Worm (Caenorhabditis elegans) whole organism, mixed stage, embryonic: Measurements from ENCODE around the gene R05H5.4.

Source experiments
- M03D4.4 ChIP-seq: sonication (generic microtip); optimal IDR thresholded peaks from 2 replicates; lab custom pipeline; 2017; ENCODE audit warnings: mild to moderate bottlenecking, missing genetic modification characterization, missing compliant biosample characterization
- bed-3 ChIP-seq: fragments of 200-800 bp; sonication (Bioruptor generic); optimal IDR thresholded peaks from 3 replicates; lab custom pipeline; 2018; ENCODE audit warnings: mild to moderate bottlenecking, missing genetic modification characterization, moderate library complexity, missing compliant biosample characterization
- blmp-1 ChIP-seq: fragments of 150-350 bp; optimal IDR thresholded peaks from 2 replicates; lab custom pipeline; 2014; ENCODE audit warnings: missing biosample characterization, missing genetic modification characterization
- ceh-39 ChIP-seq: fragments of 150-350 bp; optimal IDR thresholded peaks from 2 replicates; lab custom pipeline; 2014; ENCODE audit warnings: missing biosample characterization, missing genetic modification characterization
- ceh-43 ChIP-seq: fragments of 200-800 bp; sonication (Bioruptor generic); optimal IDR thresholded peaks from 2 replicates; lab custom pipeline; 2018; ENCODE audit warnings: mild to moderate bottlenecking, missing genetic modification characterization, moderate library complexity, missing compliant biosample characterization
- ceh-83 ChIP-seq: fragments of 200-800 bp; sonication (Bioruptor generic); optimal IDR thresholded peaks from 2 replicates; lab custom pipeline; 2018; ENCODE audit warnings: mild to moderate bottlenecking, missing genetic modification characterization, missing compliant biosample characterization
- ces-1 ChIP-seq: fragments of 150-350 bp; optimal IDR thresholded peaks from 2 replicates; lab custom pipeline; 2014; ENCODE audit warnings: missing biosample characterization, missing genetic modification reagents, missing genetic modification characterization
- cnd-1 ChIP-seq: fragments of 200-800 bp; sonication (Bioruptor generic); optimal IDR thresholded peaks from 2 replicates; lab custom pipeline; 2018; ENCODE audit warnings: mild to moderate bottlenecking, missing genetic modification characterization, missing compliant biosample characterization
- drap-1 ChIP-seq: fragments of 200-800 bp; sonication (Bioruptor generic); optimal IDR thresholded peaks from 3 replicates; lab custom pipeline; 2018; ENCODE audit warnings: mild to moderate bottlenecking, missing genetic modification characterization, missing compliant biosample characterization
- elt-1 ChIP-seq: sonication (generic microtip); optimal IDR thresholded peaks from 2 replicates; lab custom pipeline; 2017; ENCODE audit warnings: missing genetic modification characterization, mild to moderate bottlenecking, missing compliant biosample characterization, antibody characterized with exemption, moderate library complexity, borderline replicate concordance; ENCODE audit not compliant: insufficient read depth
- elt-3 ChIP-seq: fragments of 150-350 bp; optimal IDR thresholded peaks from 2 replicates; lab custom pipeline; 2014; ENCODE audit warnings: missing biosample characterization, missing genetic modification characterization
- flh-1 ChIP-seq: fragments of 200-800 bp; sonication (Bioruptor generic); optimal IDR thresholded peaks from 2 replicates; lab custom pipeline; 2018; ENCODE audit warnings: mild to moderate bottlenecking, missing genetic modification characterization, moderate library complexity, missing compliant biosample characterization
- ham-2 ChIP-seq: fragments of 200-800 bp; sonication (Bioruptor generic); optimal IDR thresholded peaks from 2 replicates; lab custom pipeline; 2018; ENCODE audit warnings: mild to moderate bottlenecking, missing genetic modification characterization, missing compliant biosample characterization
- hlh-1 ChIP-seq: fragments of 150-350 bp; optimal IDR thresholded peaks from 2 replicates; lab custom pipeline; 2014; ENCODE audit warnings: missing biosample characterization, missing genetic modification reagents, missing genetic modification characterization
- lin-13 ChIP-seq: fragments of 150-350 bp; optimal IDR thresholded peaks from 2 replicates; lab custom pipeline; 2014; ENCODE audit warnings: missing biosample characterization, missing genetic modification characterization
- lin-32 ChIP-seq: fragments of 200-800 bp; sonication (Bioruptor generic); optimal IDR thresholded peaks from 2 replicates; lab custom pipeline; 2018; ENCODE audit warnings: mild to moderate bottlenecking, missing genetic modification characterization, missing compliant biosample characterization
- lsy-2 ChIP-seq: fragments of 150-350 bp; optimal IDR thresholded peaks from 2 replicates; lab custom pipeline; 2014; ENCODE audit warnings: missing biosample characterization, missing genetic modification characterization
- mab-5 ChIP-seq: fragments of 150-350 bp; optimal IDR thresholded peaks from 2 replicates; lab custom pipeline; 2014; ENCODE audit warnings: missing biosample characterization, missing genetic modification characterization
- mep-1 ChIP-seq: fragments of 150-350 bp; optimal IDR thresholded peaks from 2 replicates; lab custom pipeline; 2017; ENCODE audit warnings: missing biosample characterization, missing genetic modification reagents, missing genetic modification characterization, inconsistent platforms
- mls-2 ChIP-seq: sonication (generic microtip); optimal IDR thresholded peaks from 2 replicates; lab custom pipeline; 2016; ENCODE audit warnings: mild to moderate bottlenecking, missing genetic modification characterization, moderate library complexity, missing compliant biosample characterization
- nhr-12 ChIP-seq: fragments of 150-350 bp; optimal IDR thresholded peaks from 2 replicates; lab custom pipeline; 2014; ENCODE audit warnings: missing biosample characterization, missing genetic modification characterization
- nhr-2 ChIP-seq: fragments of 150-350 bp; optimal IDR thresholded peaks from 2 replicates; lab custom pipeline; 2014; ENCODE audit warnings: missing biosample characterization, missing genetic modification characterization
- nhr-237 ChIP-seq: fragments of 150-350 bp; optimal IDR thresholded peaks from 2 replicates; lab custom pipeline; 2014; ENCODE audit warnings: missing biosample characterization, missing genetic modification characterization
- nhr-28 ChIP-seq: fragments of 150-350 bp; optimal IDR thresholded peaks from 2 replicates; lab custom pipeline; 2014; ENCODE audit warnings: missing biosample characterization, missing genetic modification characterization
- nhr-76 ChIP-seq: sonication (generic microtip); optimal IDR thresholded peaks from 2 replicates; lab custom pipeline; 2017; ENCODE audit warnings: missing biosample characterization, missing genetic modification characterization
- pha-4 ChIP-seq: fragments of 150-350 bp; optimal IDR thresholded peaks from 2 replicates; lab custom pipeline; 2018; ENCODE audit warnings: missing biosample characterization, missing genetic modification reagents, missing genetic modification characterization
- sem-2 ChIP-seq: fragments of 200-800 bp; sonication (Bioruptor generic); optimal IDR thresholded peaks from 2 replicates; lab custom pipeline; 2018; ENCODE audit warnings: mild to moderate bottlenecking, missing genetic modification characterization, missing compliant biosample characterization
- snpc-4 ChIP-seq: fragments of 150-350 bp; optimal IDR thresholded peaks from 2 replicates; lab custom pipeline; 2014; ENCODE audit warnings: missing biosample characterization, missing genetic modification characterization
- sptf-1 ChIP-seq: sonication (generic microtip); optimal IDR thresholded peaks from 2 replicates; lab custom pipeline; 2017; ENCODE audit warnings: mild to moderate bottlenecking, missing genetic modification characterization, moderate library complexity, missing compliant biosample characterization
- tbx-8 ChIP-seq: fragments of 200-800 bp; sonication (Bioruptor generic); optimal IDR thresholded peaks from 2 replicates; lab custom pipeline; 2018; ENCODE audit warnings: mild to moderate bottlenecking, missing genetic modification characterization, moderate library complexity, missing compliant biosample characterization
- unc-120 ChIP-seq: sonication (generic microtip); optimal IDR thresholded peaks from 2 replicates; lab custom pipeline; 2017; ENCODE audit warnings: missing genetic modification characterization, missing compliant biosample characterization; ENCODE audit not compliant: poor library complexity, severe bottlenecking
- unc-39 ChIP-seq: fragments of 150-350 bp; optimal IDR thresholded peaks from 2 replicates; lab custom pipeline; 2014; ENCODE audit warnings: missing biosample characterization, missing genetic modification characterization
- unc-62 ChIP-seq: fragments of 150-350 bp; optimal IDR thresholded peaks from 2 replicates; lab custom pipeline; 2014; ENCODE audit warnings: missing biosample characterization, missing genetic modification reagents, missing genetic modification characterization
- zip-8 ChIP-seq: fragments of 150-350 bp; optimal IDR thresholded peaks from 2 replicates; lab custom pipeline; 2014; ENCODE audit warnings: missing biosample characterization, missing genetic modification characterization
- ztf-11 ChIP-seq: fragments of 150-350 bp; optimal IDR thresholded peaks from 2 replicates; lab custom pipeline; 2014; ENCODE audit warnings: missing biosample characterization, missing genetic modification characterization

The R05H5.4 gene

ce11 chrII:10206425-10206824, 6.6 kb upstream of the R05H5.4 start, which contains the start of gene T01E8.1:
TSS of gene T01E8.1 (plus strand) at chrII:10206725.
- TF ChIP-seq snpc-4 (tag; lab: Kevin White, UChicago) (no peak), nhr-28 (tag; lab: Kevin White, UChicago) (no peak), nhr-76 (tag; lab: Kevin White, UChicago) (no peak), unc-62 (GFP tag; lab: Kevin White, UChicago) (no peak), ceh-83 (GFP tag; lab: Kevin White, UChicago) (no peak), cnd-1 (no peak), mls-2 (tag; lab: Kevin White, UChicago) (no peak), mep-1 (tag; lab: Kevin White, UChicago) (no peak), ceh-43 (GFP tag; lab: Kevin White, UChicago) (no peak)

ce11 chrII:10204428-10205049, 4.7 kb upstream of the R05H5.4 start:
- TF ChIP-seq hlh-1 (tag; lab: Kevin White, UChicago) = peak; percentile 53
- TF ChIP-seq mab-5 (tag; lab: Kevin White, UChicago) = no peak
- no peak for TF ChIP-seq unc-120
- no peak for TF ChIP-seq ztf-11 (tag; lab: Kevin White, UChicago)
- TF ChIP-seq pha-4 (tag; lab: Kevin White, UChicago) = peak; percentile 32
- no peak for TF ChIP-seq lsy-2

ce11 chrII:10203765-10204164, 4.0 kb upstream of the R05H5.4 start:
- peak; percentile 13 for TF ChIP-seq blmp-1 (tag; lab: Kevin White, UChicago)
- TF ChIP-seq M03D4.4 (tag; lab: Kevin White, UChicago) = no peak
- no peak for TF ChIP-seq drap-1 (GFP tag; lab: Kevin White, UChicago)
- TF ChIP-seq ces-1 (GFP tag; lab: Kevin White, UChicago) = no peak
- no peak for TF ChIP-seq nhr-76 (tag; lab: Kevin White, UChicago)
- TF ChIP-seq mab-5 (tag; lab: Kevin White, UChicago) = no peak
- no peak for TF ChIP-seq sem-2 (GFP tag; lab: Kevin White, UChicago)
- peak; percentile 67 for TF ChIP-seq ham-2 (GFP tag; lab: Kevin White, UChicago)
- TF ChIP-seq nhr-28 (tag; lab: Kevin White, UChicago) = no peak
- no peak for TF ChIP-seq zip-8 (tag; lab: Kevin White, UChicago)
- TF ChIP-seq elt-1 (tag; lab: Kevin White, UChicago) = no peak
- TF ChIP-seq nhr-237 (tag; lab: Kevin White, UChicago) = peak; percentile 34
- TF ChIP-seq pha-4 (tag; lab: Kevin White, UChicago) = peak; percentile 68

ce11 chrII:10203067-10203466, 3.3 kb upstream of the R05H5.4 start:
- TF ChIP-seq ztf-11 (tag; lab: Kevin White, UChicago) (no peak), unc-62 (GFP tag; lab: Kevin White, UChicago) (peak; percentile 28), mls-2 (tag; lab: Kevin White, UChicago) (no peak), mab-5 (tag; lab: Kevin White, UChicago) (peak; percentile 23), lin-13 (tag; lab: Kevin White, UChicago) (no peak), elt-3 (tag; lab: Kevin White, UChicago) (no peak)

ce11 chrII:10202275-10202674, 2.5 kb upstream of the R05H5.4 start:
- no peak for TF ChIP-seq mab-5 (tag; lab: Kevin White, UChicago)
- TF ChIP-seq ham-2 (GFP tag; lab: Kevin White, UChicago) = no peak
- peak; percentile 29 for TF ChIP-seq unc-62 (GFP tag; lab: Kevin White, UChicago)
- peak; percentile 62 for TF ChIP-seq drap-1 (GFP tag; lab: Kevin White, UChicago)
- TF ChIP-seq sem-2 (GFP tag; lab: Kevin White, UChicago) = no peak
- no peak for TF ChIP-seq tbx-8 (GFP tag; lab: Kevin White, UChicago)
- TF ChIP-seq sptf-1 (tag; lab: Kevin White, UChicago) = peak; percentile 64
- TF ChIP-seq pha-4 (tag; lab: Kevin White, UChicago) = peak; percentile 68
- no peak for TF ChIP-seq nhr-2 (tag; lab: Kevin White, UChicago)
- no peak for TF ChIP-seq elt-1 (tag; lab: Kevin White, UChicago)
- no peak for TF ChIP-seq ceh-39
- TF ChIP-seq ztf-11 (tag; lab: Kevin White, UChicago) = no peak
- no peak for TF ChIP-seq lin-32 (GFP tag; lab: Kevin White, UChicago)
- TF ChIP-seq unc-120 = peak; percentile 67
- TF ChIP-seq ceh-43 (GFP tag; lab: Kevin White, UChicago) = no peak
- no peak for TF ChIP-seq blmp-1 (tag; lab: Kevin White, UChicago)
- TF ChIP-seq ceh-83 (GFP tag; lab: Kevin White, UChicago) = peak; percentile 20
- peak; percentile 52 for TF ChIP-seq mls-2 (tag; lab: Kevin White, UChicago)
- TF ChIP-seq flh-1 (GFP tag; lab: Kevin White, UChicago) = no peak
- peak; percentile 37 for TF ChIP-seq mep-1 (tag; lab: Kevin White, UChicago)
- TF ChIP-seq nhr-237 (tag; lab: Kevin White, UChicago) = no peak
- TF ChIP-seq ces-1 (GFP tag; lab: Kevin White, UChicago) = peak; percentile 59
- no peak for TF ChIP-seq lin-13 (tag; lab: Kevin White, UChicago)
- no peak for TF ChIP-seq snpc-4 (tag; lab: Kevin White, UChicago)
- TF ChIP-seq lsy-2 = no peak
- no peak for TF ChIP-seq elt-3 (tag; lab: Kevin White, UChicago)
- TF ChIP-seq nhr-28 (tag; lab: Kevin White, UChicago) = no peak
- TF ChIP-seq M03D4.4 (tag; lab: Kevin White, UChicago) = peak; percentile 33
- no peak for TF ChIP-seq bed-3 (GFP tag; lab: Kevin White, UChicago)
- no peak for TF ChIP-seq nhr-12
- no peak for TF ChIP-seq unc-39 (tag; lab: Kevin White, UChicago)
- TF ChIP-seq cnd-1 = no peak
- no peak for TF ChIP-seq nhr-76 (tag; lab: Kevin White, UChicago)
- peak; percentile 71 for TF ChIP-seq zip-8 (tag; lab: Kevin White, UChicago)
- TF ChIP-seq hlh-1 (tag; lab: Kevin White, UChicago) = peak; percentile 32
